Fruit fly (Drosophila melanogaster) whole organism, embryonic: ENCODE data around the gene msb1l.
A peak's percentile ranks its signal among the peaks of the same experiment; 100 is the strongest.

ENCODE experiments used
- Asciz ChIP-seq: fragments of 200-800 bp; sonication (Bioruptor generic); optimal IDR thresholded peaks from 2 replicates; lab custom pipeline; 2017; ENCODE audit warnings: missing biosample characterization, mild to moderate bottlenecking, missing genetic modification characterization, missing genetic modification reagents
- Atf6 ChIP-seq: fragments of 200-800 bp; sonication (Bioruptor generic); IDR thresholded peaks from 2 replicates; pipeline ENCODE4 v1.3.6; 2022; ENCODE audit warnings: missing biosample characterization, missing genetic modification characterization
- CG10267 ChIP-seq: fragments of 200-800 bp; sonication (Bioruptor generic); optimal IDR thresholded peaks from 2 replicates; lab custom pipeline; 2018; ENCODE audit warnings: missing biosample characterization, mild to moderate bottlenecking, missing genetic modification characterization, moderate library complexity
- CG11696 ChIP-seq: fragments of 200-800 bp; sonication (Bioruptor generic); IDR thresholded peaks from 2 replicates; pipeline ENCODE4 v1.3.6; 2022; ENCODE audit warnings: missing biosample characterization, missing genetic modification characterization
- CG12219 ChIP-seq: fragments of 200-800 bp; sonication (Bioruptor generic); optimal IDR thresholded peaks from 3 replicates; lab custom pipeline; 2018; ENCODE audit warnings: missing biosample characterization, mild to moderate bottlenecking, missing genetic modification characterization
- CG12236 ChIP-seq: fragments of 200-800 bp; sonication (Bioruptor generic); optimal IDR thresholded peaks from 2 replicates; lab custom pipeline; 2016; ENCODE audit warnings: missing biosample characterization, missing genetic modification characterization
- CG12391 ChIP-seq: fragments of 200-800 bp; sonication (Bioruptor generic); optimal IDR thresholded peaks from 3 replicates; lab custom pipeline; 2018; ENCODE audit warnings: missing biosample characterization, mild to moderate bottlenecking, missing genetic modification characterization, moderate library complexity
- CG12659 ChIP-seq: fragments of 200-800 bp; sonication (Bioruptor generic); optimal IDR thresholded peaks from 3 replicates; lab custom pipeline; 2017; ENCODE audit warnings: mild to moderate bottlenecking, missing biosample characterization, missing genetic modification reagents, missing genetic modification characterization
- CG12942 ChIP-seq: fragments of 200-800 bp; sonication (Bioruptor generic); optimal IDR thresholded peaks from 3 replicates; lab custom pipeline; 2016; ENCODE audit warnings: missing biosample characterization, missing genetic modification characterization
- CG14667 ChIP-seq: fragments of 200-800 bp; sonication (Bioruptor generic); IDR thresholded peaks from 2 replicates; pipeline ENCODE4 v1.3.6; 2022; ENCODE audit warnings: missing biosample characterization, missing genetic modification characterization
- CG14860 ChIP-seq: fragments of 200-800 bp; sonication (Bioruptor generic); IDR thresholded peaks from 3 replicates; pipeline ENCODE4 v1.3.6; 2022; ENCODE audit warnings: missing biosample characterization, missing genetic modification characterization; ENCODE audit not compliant: partially characterized antibody
- CG15269 ChIP-seq: fragments of 200-800 bp; sonication (Bioruptor generic); optimal IDR thresholded peaks from 2 replicates; lab custom pipeline; 2018; ENCODE audit warnings: missing biosample characterization, mild to moderate bottlenecking, missing genetic modification characterization, moderate library complexity
- CG17829 ChIP-seq: fragments of 200-800 bp; optimal IDR thresholded peaks from 2 replicates; lab custom pipeline; 2019; ENCODE audit warnings: missing biosample characterization, mild to moderate bottlenecking, missing genetic modification characterization, moderate library complexity
- CG2678 ChIP-seq: fragments of 200-800 bp; sonication (Bioruptor generic); optimal IDR thresholded peaks from 3 replicates; lab custom pipeline; 2019; ENCODE audit warnings: missing biosample characterization, mild to moderate bottlenecking, missing genetic modification characterization, moderate library complexity
- CG31388 ChIP-seq: fragments of 200-800 bp; sonication (Bioruptor generic); optimal IDR thresholded peaks from 2 replicates; lab custom pipeline; 2016; ENCODE audit warnings: missing biosample characterization, missing genetic modification characterization
- CG32767 ChIP-seq: fragments of 200-800 bp; sonication (Bioruptor generic); IDR thresholded peaks from 2 replicates; pipeline ENCODE4 v1.3.6; 2022; ENCODE audit warnings: missing biosample characterization, missing genetic modification characterization
- CG4404 ChIP-seq: fragments of 200-800 bp; sonication (Bioruptor generic); IDR thresholded peaks from 2 replicates; pipeline ENCODE4 v1.3.6; 2022; ENCODE audit warnings: missing biosample characterization, missing genetic modification characterization
- CG4424 ChIP-seq: fragments of 200-800 bp; sonication (Bioruptor generic); optimal IDR thresholded peaks from 3 replicates; lab custom pipeline; 2016; ENCODE audit warnings: missing biosample characterization, missing genetic modification characterization
- CG4617 ChIP-seq: fragments of 200-800 bp; sonication (Bioruptor generic); optimal IDR thresholded peaks from 3 replicates; lab custom pipeline; 2016; ENCODE audit warnings: missing biosample characterization, missing genetic modification characterization, borderline replicate concordance
- CG4730 ChIP-seq: fragments of 200-800 bp; sonication (Bioruptor generic); IDR thresholded peaks from 2 replicates; pipeline ENCODE4 v1.3.6; 2022; ENCODE audit warnings: missing biosample characterization, missing genetic modification characterization
- CG4820 ChIP-seq: fragments of 200-800 bp; sonication (Bioruptor generic); optimal IDR thresholded peaks from 3 replicates; lab custom pipeline; 2016; ENCODE audit warnings: missing biosample characterization, missing genetic modification characterization
- CG5953 ChIP-seq: fragments of 200-800 bp; sonication (Bioruptor generic); IDR thresholded peaks from 2 replicates; pipeline ENCODE4 v1.3.6; 2022; ENCODE audit warnings: missing biosample characterization, missing genetic modification characterization
- CG6254 ChIP-seq: fragments of 200-800 bp; sonication (Bioruptor generic); optimal IDR thresholded peaks from 3 replicates; lab custom pipeline; 2017; ENCODE audit warnings: mild to moderate bottlenecking, missing biosample characterization, missing genetic modification reagents, missing genetic modification characterization
- CG7556 ChIP-seq: fragments of 200-800 bp; sonication (Bioruptor generic); optimal IDR thresholded peaks from 2 replicates; lab custom pipeline; 2017; ENCODE audit warnings: missing biosample characterization, mild to moderate bottlenecking, missing genetic modification characterization
- CG7928 ChIP-seq: fragments of 200-800 bp; sonication (Bioruptor generic); optimal IDR thresholded peaks from 2 replicates; lab custom pipeline; 2017; ENCODE audit warnings: missing biosample characterization, mild to moderate bottlenecking, missing genetic modification characterization
- CG9609 ChIP-seq: fragments of 200-800 bp; sonication (Bioruptor generic); optimal IDR thresholded peaks from 3 replicates; lab custom pipeline; 2016; ENCODE audit warnings: missing biosample characterization, missing genetic modification characterization
- CTCF ChIP-seq: fragments of 200-800 bp; sonication (Bioruptor generic); optimal IDR thresholded peaks from 2 replicates; lab custom pipeline; 2017; ENCODE audit warnings: missing biosample characterization, mild to moderate bottlenecking, missing genetic modification characterization, moderate library complexity
- Dad ChIP-seq: fragments of 200-800 bp; sonication (Bioruptor generic); optimal IDR thresholded peaks from 3 replicates; lab custom pipeline; 2016; ENCODE audit warnings: missing biosample characterization, missing genetic modification characterization
- Dfd ChIP-seq, 2 experiments: fragments of >200 bp; optimal IDR thresholded peaks; 2 replicates each; lab custom pipeline; 2017; ENCODE audit warnings: missing biosample characterization in 2 of 2, missing genetic modification characterization in 2 of 2
- E2f1 ChIP-seq: fragments of 200-800 bp; sonication (Bioruptor generic); IDR thresholded peaks from 2 replicates; pipeline ENCODE4 v1.3.6; 2022; ENCODE audit warnings: missing biosample characterization, missing genetic modification characterization
- Ets65A ChIP-seq: fragments of 200-800 bp; sonication (Bioruptor generic); peaks from one replicate; lab custom pipeline; 2016; ENCODE audit warnings: missing biosample characterization, missing genetic modification characterization
- HLH54F ChIP-seq: fragments of 200-800 bp; sonication (Bioruptor generic); optimal IDR thresholded peaks from 3 replicates; lab custom pipeline; 2016; ENCODE audit warnings: missing biosample characterization, missing genetic modification characterization
- Hand ChIP-seq: fragments of 200-800 bp; sonication (Bioruptor generic); optimal IDR thresholded peaks from 2 replicates; lab custom pipeline; 2017; ENCODE audit warnings: mild to moderate bottlenecking, missing biosample characterization, missing genetic modification reagents, missing genetic modification characterization
- Hr3 ChIP-seq: fragments of 200-800 bp; sonication (Bioruptor generic); optimal IDR thresholded peaks from 3 replicates; lab custom pipeline; 2016; ENCODE audit warnings: missing biosample characterization, missing genetic modification characterization
- Hr51 ChIP-seq, 2 experiments: fragments of 200-800 bp; sonication (Bioruptor generic); optimal IDR thresholded peaks; 2 replicates in 1 of 2; 3 replicates in 1 of 2; lab custom pipeline; 2016 to 2018; ENCODE audit warnings: missing biosample characterization in 2 of 2, missing genetic modification characterization in 2 of 2, mild to moderate bottlenecking in 1 of 2, moderate library complexity in 1 of 2
- Neu2 ChIP-seq: fragments of 200-800 bp; sonication (Bioruptor generic); optimal IDR thresholded peaks from 3 replicates; lab custom pipeline; 2016; ENCODE audit warnings: missing biosample characterization, missing genetic modification characterization, borderline replicate concordance
- dimm ChIP-seq: fragments of 200-800 bp; sonication (Bioruptor generic); IDR thresholded peaks from 2 replicates; pipeline ENCODE4 v1.3.6; 2022; ENCODE audit warnings: missing biosample characterization, missing genetic modification characterization
- dysf ChIP-seq: fragments of 200-800 bp; sonication (Bioruptor generic); IDR thresholded peaks from 3 replicates; pipeline ENCODE4 v1.3.6; 2022; ENCODE audit warnings: missing biosample characterization, missing genetic modification characterization
- knrl ChIP-seq: fragments of 200-800 bp; sonication (Bioruptor generic); IDR thresholded peaks from 3 replicates; pipeline ENCODE4 v1.3.6; 2022; ENCODE audit warnings: missing biosample characterization, missing genetic modification characterization; ENCODE audit not compliant: partially characterized antibody
- pita ChIP-seq: fragments of 200-800 bp; sonication (Bioruptor generic); optimal IDR thresholded peaks from 2 replicates; lab custom pipeline; 2017; ENCODE audit warnings: missing biosample characterization, mild to moderate bottlenecking, missing genetic modification characterization
- pum ChIP-seq: fragments of 200-800 bp; sonication (Bioruptor generic); optimal IDR thresholded peaks from 2 replicates; lab custom pipeline; 2016; ENCODE audit warnings: missing biosample characterization, missing genetic modification characterization
- run ChIP-seq: fragments of 200-800 bp; sonication (Bioruptor generic); optimal IDR thresholded peaks from 3 replicates; lab custom pipeline; 2018; ENCODE audit warnings: missing biosample characterization, mild to moderate bottlenecking, missing genetic modification characterization
- sens ChIP-seq: fragments of 200-800 bp; sonication (Bioruptor generic); peaks from one replicate; lab custom pipeline; 2016; ENCODE audit warnings: missing biosample characterization, missing genetic modification characterization
- sisA ChIP-seq: fragments of 200-800 bp; sonication (Bioruptor generic); IDR thresholded peaks from 2 replicates; pipeline ENCODE4 v1.3.6; 2022; ENCODE audit warnings: missing biosample characterization, missing genetic modification characterization
- so ChIP-seq: fragments of 200-800 bp; sonication (Bioruptor generic); IDR thresholded peaks from 3 replicates; pipeline ENCODE4 v1.3.6; 2022; ENCODE audit warnings: missing biosample characterization, missing genetic modification characterization
- tup ChIP-seq: fragments of 200-800 bp; sonication (Bioruptor generic); optimal IDR thresholded peaks from 2 replicates; lab custom pipeline; 2016; ENCODE audit warnings: missing biosample characterization, mild to moderate bottlenecking, missing genetic modification characterization, moderate library complexity
- twi ChIP-seq: fragments of 200-800 bp; optimal IDR thresholded peaks from 2 replicates; lab custom pipeline; 2019; ENCODE audit warnings: missing biosample characterization, mild to moderate bottlenecking, missing genetic modification characterization, moderate library complexity
- vnd ChIP-seq: fragments of 200-800 bp; sonication (Bioruptor generic); IDR thresholded peaks from 3 replicates; pipeline ENCODE4 v1.3.6; 2022; ENCODE audit warnings: missing biosample characterization, missing genetic modification characterization; ENCODE audit not compliant: partially characterized antibody
- wdn ChIP-seq: fragments of 200-800 bp; sonication (Bioruptor generic); IDR thresholded peaks from 2 replicates; pipeline ENCODE4 v1.3.6; 2022; ENCODE audit warnings: missing biosample characterization, missing genetic modification characterization
- yki ChIP-seq: fragments of >200 bp; optimal IDR thresholded peaks from 3 replicates; lab custom pipeline; 2018

The msb1l gene

dm6 chr2L:19572496-19573317 lies 4.8 kb upstream of the msb1l start (continued):
- TF ChIP-seq Dad (GFP tag; lab: Kevin White, UChicago) (peak; percentile 37), tup (GFP tag; lab: Kevin White, UChicago) (peak; percentile 20), Ets65A (peak; percentile 72), CG7556 (GFP tag; lab: Kevin White, UChicago) (peak; percentile 76), Atf6 (GFP tag; lab: Robert Waterston, UW) (peak; percentile 65), sisA (peak; percentile 65), CG4820 (GFP tag; lab: Kevin White, UChicago) (peak; percentile 24), CG17829 (tag; lab: Kevin White, UChicago) (peak; percentile 65), CG4730 (GFP tag; lab: Robert Waterston, UW) (0 out of 2 replicates have a peak, but pooled peaks have one; percentile 12), wdn (0 out of 2 replicates have a peak, but pooled peaks have one; percentile 13), HLH54F (peak; percentile 71), CG32767 (peak; percentile 26; the same call in 1 of the 2 replicates), Hr3 (GFP tag; lab: Kevin White, UChicago) (peak; percentile 61), CG14667 (GFP tag; lab: Robert Waterston, UW) (peak; percentile 43; the same call in 1 of the 2 replicates), pita (no peak), yki (lab: Kevin White, UChicago) (peak; percentile 46), run (tag; lab: Kevin White, UChicago) (no peak), CG31388 (GFP tag; lab: Kevin White, UChicago) (no peak), Hr51 (GFP tag; optimal IDR thresholded peaks at IDR 0.05; lab: Kevin White, UChicago) (peak; percentile 70 to 73), CG9609 (GFP tag; lab: Kevin White, UChicago) (peak; percentile 47), CG7928 (GFP tag; lab: Kevin White, UChicago) (peak; percentile 23), CG14860 (GFP tag; lab: Robert Waterston, UW) (no peak), pum (GFP tag; lab: Kevin White, UChicago) (peak; percentile 5), CG12219 (GFP tag; lab: Kevin White, UChicago) (peak; percentile 53), CG5953 (GFP tag; lab: Robert Waterston, UW) (no peak; the same call in 1 of the 2 replicates), Hand (GFP tag; lab: Kevin White, UChicago) (peak; percentile 54), CG12659 (GFP tag; lab: Kevin White, UChicago) (peak; percentile 66), Dfd (GFP tag; optimal IDR thresholded peaks at IDR 0.05; lab: Kevin White, UChicago) (no peak), so (0 out of 3 replicates have a peak, but pooled peaks have one; percentile 58), CG4424 (GFP tag; lab: Kevin White, UChicago) (peak; percentile 42), knrl (GFP tag; lab: Robert Waterston, UW) (no peak), CG4404 (GFP tag; lab: Robert Waterston, UW) (peak; percentile 48), Neu2 (GFP tag; lab: Kevin White, UChicago) (no peak), CG12236 (GFP tag; lab: Kevin White, UChicago) (peak; percentile 30), CG10267 (tag; lab: Kevin White, UChicago) (peak; percentile 53), dysf (peak; percentile 75), CG4617 (GFP tag; lab: Kevin White, UChicago) (peak; percentile 26), dimm (no peak), vnd (GFP tag; lab: Robert Waterston, UW) (no peak), Asciz (GFP tag; lab: Kevin White, UChicago) (peak; percentile 26), CG15269 (tag; lab: Kevin White, UChicago) (peak; percentile 75), CG6254 (GFP tag; lab: Kevin White, UChicago) (peak; percentile 68), CG12942 (GFP tag; lab: Kevin White, UChicago) (peak; percentile 28), twi (tag; lab: Kevin White, UChicago) (peak; percentile 66), CTCF (GFP tag; lab: Kevin White, UChicago) (no peak), CG2678 (peak; percentile 85), CG12391 (tag; lab: Kevin White, UChicago) (peak; percentile 70), E2f1 (GFP tag; lab: Robert Waterston, UW) (peak; percentile 41; the same call in 1 of the 2 replicates), CG11696 (GFP tag; lab: Robert Waterston, UW) (no peak), sens (GFP tag; lab: Kevin White, UChicago) (peak; percentile 94)
